Worm (Caenorhabditis elegans) whole organism, mixed stage, embryonic: ENCODE measurements around the gene F49C12.5.

Experiments
- elt-1 ChIP-seq: sonication (generic microtip); optimal IDR thresholded peaks from 2 replicates; lab custom pipeline; 2017; ENCODE audit warnings: missing genetic modification characterization, mild to moderate bottlenecking, missing compliant biosample characterization, antibody characterized with exemption, moderate library complexity, borderline replicate concordance; ENCODE audit not compliant: insufficient read depth
- ham-2 ChIP-seq: fragments of 200-800 bp; sonication (Bioruptor generic); optimal IDR thresholded peaks from 2 replicates; lab custom pipeline; 2018; ENCODE audit warnings: mild to moderate bottlenecking, missing genetic modification characterization, missing compliant biosample characterization

ce11 chrIV:9330755-9331154 lies 26.0 kb downstream of the F49C12.5 start, which contains the start of gene nspg-7.1:
- TF ChIP-seq elt-1 (no peak), ham-2 (no peak)
